Worm (Caenorhabditis elegans): ENCODE results near the gene rpc-1.
A peak's percentile ranks its signal among the peaks of the same experiment; 100 is the strongest.

The rpc-1 gene

DNA sequence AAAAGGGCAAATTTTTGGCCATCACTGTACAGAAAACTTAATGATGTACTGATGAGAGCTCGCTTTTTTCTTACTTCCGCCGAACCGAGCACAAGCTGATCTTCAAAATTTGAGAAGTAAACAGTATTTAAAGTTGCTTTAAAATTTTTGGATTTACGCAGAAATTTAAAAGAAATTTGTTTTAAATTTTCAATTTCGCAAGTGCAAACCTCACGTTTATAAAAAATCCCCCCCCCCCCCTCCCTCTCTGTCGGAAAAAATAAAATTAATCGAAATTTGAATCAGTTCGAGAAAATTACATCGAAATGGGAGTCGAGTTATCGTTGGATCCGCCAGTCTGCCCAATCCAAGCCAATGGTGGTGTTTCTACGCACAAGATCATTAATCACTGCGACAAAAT is 12.2 kb downstream of the rpc-1 start, which contains the start of gene C34D4.3:
TSS of gene C34D4.3 (plus strand) at position 301 of the 400 bp plus-strand sequence.
- TF ChIP-seq pqm-1 (tag; optimal IDR thresholded peaks at IDR 0.05) (no peak), isw-1 (GFP tag; IDR thresholded peaks at IDR 0.05) (no peak), ceh-88 (GFP tag; IDR thresholded peaks at IDR 0.05) (no peak), ama-1 (optimal IDR thresholded peaks at IDR 0.05) (no peak), dsc-1 (tag; optimal IDR thresholded peaks at IDR 0.05) (no peak), efl-3 (GFP tag; optimal IDR thresholded peaks at IDR 0.05) (no peak), hlh-4 (tag; optimal IDR thresholded peaks at IDR 0.05) (no peak), jun-1 (tag; optimal IDR thresholded peaks at IDR 0.05) (no peak), vab-15 (tag; optimal IDR thresholded peaks at IDR 0.05) (no peak), sox-4 (tag; optimal IDR thresholded peaks at IDR 0.05) (no peak), lin-13 (GFP tag; optimal IDR thresholded peaks at IDR 0.05) (no peak), ceh-82 (tag; optimal IDR thresholded peaks at IDR 0.05) (no peak), nhr-90 (tag; optimal IDR thresholded peaks at IDR 0.05; ENCODE audit: poor library complexity) (no peak)

DNA sequence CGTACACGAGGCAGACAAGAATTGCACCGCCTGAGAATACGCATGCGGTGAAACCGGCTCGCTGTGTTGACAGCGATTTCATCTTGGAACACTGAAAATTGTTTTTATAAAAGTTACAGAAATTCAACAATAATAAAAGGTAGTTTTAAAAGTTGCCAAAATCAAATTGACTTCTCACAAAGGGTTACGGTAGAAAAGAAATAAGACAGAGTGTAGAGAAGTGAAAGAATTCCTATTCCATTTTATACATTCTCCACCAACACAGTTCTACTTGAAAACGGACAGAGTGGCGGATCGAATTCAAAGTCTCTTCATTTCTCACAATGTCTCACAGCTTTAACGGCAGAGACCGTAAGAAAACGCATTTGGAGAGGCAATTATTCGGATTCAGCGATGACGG is 13.1 kb downstream of the rpc-1 start, which contains the start of gene col-113:
TSS of gene col-113 (minus strand) at position 101 of the 400 bp plus-strand sequence.
- TF ChIP-seq nhr-85 (tag) (peak; percentile 55), nhr-19 (GFP tag; conservative IDR thresholded peaks at IDR 0.05) (no peak)

DNA sequence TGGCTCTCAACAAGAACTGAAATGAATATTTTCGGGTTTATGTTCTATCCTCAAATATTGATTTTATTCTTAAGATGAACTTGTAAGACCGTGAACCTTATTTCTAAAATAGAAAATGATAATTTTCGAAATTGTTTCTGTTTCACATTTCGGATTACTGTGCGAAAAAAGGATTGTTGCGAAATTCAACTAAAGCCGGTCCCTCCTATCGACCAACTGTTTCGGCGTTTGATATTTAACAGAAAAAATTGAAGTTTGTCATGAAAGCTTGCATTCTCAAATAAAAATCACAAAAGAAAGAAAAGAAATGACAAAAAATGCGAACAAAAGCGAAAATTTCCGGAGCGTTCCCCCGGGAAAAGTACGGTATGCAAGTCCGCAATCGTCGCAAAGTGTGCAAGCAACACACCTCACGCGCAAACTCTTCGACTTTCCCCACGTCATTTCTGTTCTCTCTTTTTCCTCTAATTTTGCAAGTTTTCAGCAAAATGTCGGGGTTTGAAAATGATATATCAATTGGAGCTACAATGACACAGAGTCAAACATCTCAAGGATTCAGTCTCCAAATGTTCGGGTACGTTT is 16.4 kb downstream of the rpc-1 start, which contains the start of gene C34D4.4:
TSS of gene C34D4.4 (plus strand) at position 342 of the 582 bp plus-strand sequence.
- no peak for TF ChIP-seq ces-1 (GFP tag; optimal IDR thresholded peaks at IDR 0.05)
- peak; percentile 20 for TF ChIP-seq mep-1 (tag; optimal IDR thresholded peaks at IDR 0.05)
- TF ChIP-seq elt-2 (tag; optimal IDR thresholded peaks at IDR 0.05) = no peak
- TF ChIP-seq nhr-20 (tag; optimal IDR thresholded peaks at IDR 0.05) = peak; percentile 14
- peak; percentile 3 for TF ChIP-seq snpc-4 (tag; optimal IDR thresholded peaks at IDR 0.05)
- TF ChIP-seq efl-1 (optimal IDR thresholded peaks at IDR 0.05) = peak; percentile 61 to 64
- TF ChIP-seq efl-1 (GFP tag; optimal IDR thresholded peaks at IDR 0.05 in 1 of 2) = peak; percentile 61 to 95
- TF ChIP-seq ceh-90 (tag; optimal IDR thresholded peaks at IDR 0.05) = no peak
- TF ChIP-seq rnt-1 (tag; optimal IDR thresholded peaks at IDR 0.05) = peak; percentile 19
- peak; percentile 35 for TF ChIP-seq lin-15B (tag; optimal IDR thresholded peaks at IDR 0.05)
- peak; percentile 31 for TF ChIP-seq fkh-8 (tag; optimal IDR thresholded peaks at IDR 0.05)
- peak; percentile 22 for TF ChIP-seq unc-130 (tag; optimal IDR thresholded peaks at IDR 0.05)
- TF ChIP-seq xbp-1 (tag; optimal IDR thresholded peaks at IDR 0.05) = peak; percentile 9
- peak; percentile 32 to 60 (median 58) for TF ChIP-seq dpl-1 (GFP tag; optimal IDR thresholded peaks at IDR 0.05)
- peak; percentile 53 for TF ChIP-seq lin-14 (GFP tag; optimal IDR thresholded peaks at IDR 0.05)
- peak; percentile 47 for TF ChIP-seq snu-23 (GFP tag; optimal IDR thresholded peaks at IDR 0.05)
- TF ChIP-seq F16B12.6 (tag; optimal IDR thresholded peaks at IDR 0.05) = peak; percentile 92
- no peak for TF ChIP-seq unc-98 (GFP tag; IDR thresholded peaks at IDR 0.05)
- TF ChIP-seq lin-13 (GFP tag; optimal IDR thresholded peaks at IDR 0.05) = peak; percentile 15
- peak; percentile 45 for TF ChIP-seq nhr-47 (tag; optimal IDR thresholded peaks at IDR 0.05)
- TF ChIP-seq dsc-1 (tag; optimal IDR thresholded peaks at IDR 0.05) = no peak
- TF ChIP-seq isw-1 (GFP tag; IDR thresholded peaks at IDR 0.05) = peak; percentile 17; the same call in 1 of the 2 replicates
- peak; percentile 57 to 72 for TF ChIP-seq lin-35 (GFP tag; optimal IDR thresholded peaks at IDR 0.05)
- peak; percentile 39 for TF ChIP-seq skn-1 (tag; optimal IDR thresholded peaks at IDR 0.05)
- peak; percentile 65 for TF ChIP-seq blmp-1 (tag; optimal IDR thresholded peaks at IDR 0.05)
- TF ChIP-seq nhr-71 (tag; optimal IDR thresholded peaks at IDR 0.05) = peak; percentile 36
- peak; percentile 61 for TF ChIP-seq zip-4 (GFP tag; optimal IDR thresholded peaks at IDR 0.05)
- peak; percentile 90 to 98 for TF ChIP-seq lsy-2 (tag; optimal IDR thresholded peaks at IDR 0.05)
- TF ChIP-seq ceh-82 (tag; optimal IDR thresholded peaks at IDR 0.05) = peak in 2 of 3 experiments; percentile 3 to 48
- TF ChIP-seq hlh-4 (tag; optimal IDR thresholded peaks at IDR 0.05) = no peak
